Fruit fly (Drosophila melanogaster): ENCODE measurements around the gene CG9701.

Gene CG9701

DNA sequence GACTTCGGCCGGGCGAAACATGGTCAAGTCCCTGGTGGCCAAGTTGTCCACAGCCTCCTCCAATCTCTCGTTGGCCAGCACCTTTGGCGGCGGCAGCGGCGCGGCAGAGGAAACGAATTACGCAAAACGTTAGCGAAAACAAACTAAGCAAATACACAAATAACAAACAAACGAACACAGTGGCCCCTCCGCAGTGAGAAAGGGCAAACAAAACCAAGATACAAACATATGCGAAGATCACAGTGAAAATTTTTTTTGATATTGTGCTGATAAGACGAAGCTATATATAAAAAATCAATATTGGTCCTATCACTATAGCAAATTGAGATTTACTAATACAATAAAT is 19.2 kb upstream of the CG9701 start:
- TF ChIP-seq toe (GFP tag; optimal IDR thresholded peaks at IDR 0.05) (no peak), Mnt (GFP tag; optimal IDR thresholded peaks at IDR 0.05) (peak; percentile 6), ovo (GFP tag; optimal IDR thresholded peaks at IDR 0.05) (no peak), kay (GFP tag; ENCODE audit: borderline replicate concordance) (no peak), CG7101 (tag; optimal IDR thresholded peaks at IDR 0.05) (peak; percentile 38), CG14711 (tag; optimal IDR thresholded peaks at IDR 0.05) (peak; percentile 29), Crg-1 (GFP tag; optimal IDR thresholded peaks at IDR 0.05) (peak; percentile 43), CG33017 (tag; optimal IDR thresholded peaks at IDR 0.05) (no peak), CG5204 (GFP tag; optimal IDR thresholded peaks at IDR 0.05) (no peak), CG12768 (GFP tag; optimal IDR thresholded peaks at IDR 0.05) (peak; percentile 83), Clk (GFP tag; optimal IDR thresholded peaks at IDR 0.05) (peak; percentile 29), CG7045 (GFP tag; optimal IDR thresholded peaks at IDR 0.05) (peak; percentile 36), cnc (optimal IDR thresholded peaks at IDR 0.05) (no peak), Hr96 (GFP tag; optimal IDR thresholded peaks at IDR 0.05) (no peak), CG1620 (GFP tag; optimal IDR thresholded peaks at IDR 0.05) (peak; percentile 5), pad (GFP tag; optimal IDR thresholded peaks at IDR 0.05) (peak; percentile 8), CG11617 (GFP tag; optimal IDR thresholded peaks at IDR 0.05) (peak; percentile 49), cic (GFP tag; optimal IDR thresholded peaks at IDR 0.05) (no peak), tj (GFP tag; optimal IDR thresholded peaks at IDR 0.05) (no peak), bab1 (GFP tag; optimal IDR thresholded peaks at IDR 0.05) (no peak)

DNA sequence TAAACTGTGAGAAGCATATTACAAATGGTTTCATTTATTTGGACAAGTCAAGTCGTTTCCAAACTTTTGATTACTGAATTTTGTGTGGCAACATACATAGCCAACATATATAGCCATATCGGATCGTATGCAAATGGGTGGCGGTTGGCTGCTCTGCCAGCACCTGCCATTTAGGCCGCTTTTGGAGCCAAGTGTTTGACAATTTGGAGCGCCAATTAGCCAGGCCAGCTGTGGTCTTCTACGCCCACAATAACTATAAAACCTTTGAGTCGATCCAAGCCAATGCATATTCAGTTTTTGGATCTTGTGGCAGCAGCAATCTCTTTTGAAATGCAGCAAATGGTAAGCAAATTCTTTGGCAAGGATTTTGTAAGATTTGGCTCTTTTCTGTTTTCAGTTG is 8.8 kb upstream of the CG9701 start, which contains the start of gene CG13031:
Gene CG13031 (plus strand): TSS at position 301 of the 400 bp plus-strand sequence.
- TF ChIP-seq cic (GFP tag; optimal IDR thresholded peaks at IDR 0.05) (no peak), CG5204 (GFP tag; optimal IDR thresholded peaks at IDR 0.05) (no peak), Crg-1 (GFP tag; optimal IDR thresholded peaks at IDR 0.05) (no peak), toe (GFP tag; optimal IDR thresholded peaks at IDR 0.05) (no peak), pad (GFP tag; optimal IDR thresholded peaks at IDR 0.05) (no peak), CG11617 (GFP tag; optimal IDR thresholded peaks at IDR 0.05) (no peak), CG7101 (tag; optimal IDR thresholded peaks at IDR 0.05) (no peak), CG7045 (GFP tag; optimal IDR thresholded peaks at IDR 0.05) (no peak)

DNA sequence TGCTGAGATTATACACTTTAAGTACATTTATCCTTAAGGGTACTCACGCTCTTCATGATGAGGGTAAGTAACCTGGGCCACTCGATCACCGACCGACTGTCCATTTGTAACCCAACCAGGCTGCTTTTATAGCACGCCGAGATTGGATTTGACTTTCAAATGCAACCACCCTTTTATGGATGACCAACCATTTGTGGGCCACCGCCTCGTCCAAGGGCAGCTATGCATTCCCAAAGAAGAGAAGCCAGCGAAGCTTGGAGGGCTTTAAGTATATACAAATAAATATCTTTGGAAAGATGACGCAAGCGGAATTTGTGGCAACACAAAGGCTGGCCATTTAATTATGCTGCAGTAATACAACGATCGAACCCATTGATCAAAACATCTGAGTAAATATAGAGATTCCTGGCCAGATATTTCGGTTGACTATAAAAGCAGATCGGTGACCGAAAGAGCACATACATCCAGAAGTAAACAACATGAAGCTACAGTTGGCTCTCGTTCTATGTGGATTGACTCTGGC is 7.2 kb upstream of the CG9701 start, which contains the start of the genes CG13026 and PGRP-SB2:
Gene CG13026 (minus strand): TSS at position 101 of the 523 bp plus-strand sequence.
Gene PGRP-SB2 (plus strand): TSS at position 473 of the 523 bp plus-strand sequence.
- TF ChIP-seq cnc (optimal IDR thresholded peaks at IDR 0.05) (no peak), tj (GFP tag; optimal IDR thresholded peaks at IDR 0.05) (no peak), Mnt (GFP tag; optimal IDR thresholded peaks at IDR 0.05) (no peak), pad (GFP tag; optimal IDR thresholded peaks at IDR 0.05) (no peak), bab1 (GFP tag; optimal IDR thresholded peaks at IDR 0.05) (no peak), cic (GFP tag; optimal IDR thresholded peaks at IDR 0.05) (no peak), toe (GFP tag; optimal IDR thresholded peaks at IDR 0.05) (no peak)

DNA sequence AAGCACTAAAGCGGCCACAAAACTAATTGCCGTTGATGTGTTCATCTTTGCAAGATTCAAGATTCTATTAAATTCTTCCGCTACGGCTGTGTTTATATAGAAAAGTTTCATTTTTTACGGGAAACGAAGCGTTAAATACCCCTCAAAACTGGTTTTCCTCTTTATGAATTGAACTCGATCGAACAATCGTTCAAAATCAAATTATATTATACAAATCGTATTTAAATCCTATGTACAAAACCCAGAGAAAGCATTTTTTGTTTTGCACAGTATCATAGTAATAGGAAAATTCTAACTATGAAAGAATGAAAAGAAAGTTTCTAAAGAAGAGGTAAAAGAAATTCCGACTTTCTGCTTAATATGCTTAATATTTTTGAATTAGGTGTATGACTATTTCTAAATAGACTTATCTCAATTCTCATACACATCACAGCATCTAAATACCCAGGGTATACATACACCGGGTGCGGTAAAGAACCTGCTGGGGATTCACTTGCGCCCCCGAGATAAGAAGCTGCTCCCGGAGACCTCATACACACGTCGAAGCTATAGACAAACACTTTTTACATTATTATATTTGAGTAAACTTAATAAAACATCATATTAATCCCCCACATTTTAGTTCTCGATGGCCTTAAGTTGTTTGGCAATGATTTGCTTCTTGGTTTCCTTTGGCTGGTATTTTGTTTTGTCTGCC is 5.3 kb upstream of the CG9701 start, which contains the start of gene PGRP-SB1:
Gene PGRP-SB1 (minus strand): TSS at position 51 of the 697 bp plus-strand sequence.
- no peak for TF ChIP-seq Clk (GFP tag; optimal IDR thresholded peaks at IDR 0.05)
- TF ChIP-seq Crg-1 (GFP tag; optimal IDR thresholded peaks at IDR 0.05) = no peak

DNA sequence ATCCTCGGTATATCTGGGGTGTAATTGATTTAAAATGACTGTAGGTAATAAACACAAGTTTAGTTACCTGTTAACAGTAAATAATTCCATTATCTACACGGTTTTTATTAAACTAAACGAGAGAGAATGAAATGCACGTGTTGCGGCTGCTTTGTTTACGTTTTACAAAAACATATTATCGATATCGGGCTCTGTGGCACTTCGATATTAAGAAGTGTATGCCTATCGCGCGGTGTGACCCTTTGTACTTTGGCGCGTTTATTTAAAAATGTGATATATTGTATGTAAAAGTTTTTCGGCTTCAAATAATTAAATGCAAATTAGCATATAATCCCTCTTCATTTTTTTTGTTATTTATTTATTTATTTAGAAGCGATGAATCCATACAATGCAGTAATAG is 2.7 kb upstream of the CG9701 start, which contains the start of gene Dbp73D:
Gene Dbp73D (minus strand): TSS at position 174 of the 400 bp plus-strand sequence.
- TF ChIP-seq bab1 (GFP tag; optimal IDR thresholded peaks at IDR 0.05) = peak; percentile 29
- TF ChIP-seq tj (GFP tag; optimal IDR thresholded peaks at IDR 0.05) = no peak
- no peak for TF ChIP-seq Hr96 (GFP tag; optimal IDR thresholded peaks at IDR 0.05)
- no peak for TF ChIP-seq toe (GFP tag; optimal IDR thresholded peaks at IDR 0.05)
- peak; percentile 98 for TF ChIP-seq Mnt (GFP tag; optimal IDR thresholded peaks at IDR 0.05)
- no peak for TF ChIP-seq CG11617 (GFP tag; optimal IDR thresholded peaks at IDR 0.05)
- peak; percentile 25 for TF ChIP-seq kay (GFP tag; ENCODE audit: borderline replicate concordance)

DNA sequence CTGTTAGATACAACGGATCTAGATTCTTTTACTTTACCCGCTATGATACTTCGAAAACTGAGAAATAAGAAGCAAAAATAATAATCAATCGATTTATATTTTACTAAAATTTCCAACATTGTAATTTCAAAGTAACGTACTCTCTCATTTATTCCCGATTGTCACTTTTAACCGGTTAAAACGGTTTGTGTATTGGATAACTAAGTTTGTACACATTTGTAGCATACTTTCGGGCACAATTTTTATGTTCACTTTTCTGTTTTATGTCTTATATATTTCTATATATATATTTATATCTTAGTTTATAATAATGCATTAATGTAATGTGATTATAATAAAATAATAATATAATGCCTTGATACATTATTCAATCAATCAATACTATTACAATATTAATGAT is 8.3 kb downstream of the CG9701 start:
- TF ChIP-seq CG7101 (tag; optimal IDR thresholded peaks at IDR 0.05) = no peak
- TF ChIP-seq Crg-1 (GFP tag; optimal IDR thresholded peaks at IDR 0.05) = no peak
- no peak for TF ChIP-seq CG7045 (GFP tag; optimal IDR thresholded peaks at IDR 0.05)
- TF ChIP-seq Mnt (GFP tag; optimal IDR thresholded peaks at IDR 0.05) = no peak
- no peak for TF ChIP-seq cnc (optimal IDR thresholded peaks at IDR 0.05)
- TF ChIP-seq cic (GFP tag; optimal IDR thresholded peaks at IDR 0.05) = no peak
- TF ChIP-seq CG1620 (GFP tag; optimal IDR thresholded peaks at IDR 0.05) = no peak
- TF ChIP-seq ovo (GFP tag; optimal IDR thresholded peaks at IDR 0.05) = no peak
- TF ChIP-seq kay (GFP tag; ENCODE audit: borderline replicate concordance) = no peak
- TF ChIP-seq CG12768 (GFP tag; optimal IDR thresholded peaks at IDR 0.05) = no peak
- TF ChIP-seq Clk (GFP tag; optimal IDR thresholded peaks at IDR 0.05) = no peak
- no peak for TF ChIP-seq CG14711 (tag; optimal IDR thresholded peaks at IDR 0.05)
- no peak for TF ChIP-seq bab1 (GFP tag; optimal IDR thresholded peaks at IDR 0.05)
- TF ChIP-seq CG33017 (tag; optimal IDR thresholded peaks at IDR 0.05) = no peak

All from whole organism, adult.